Worm (Caenorhabditis elegans): ENCODE data around the gene fbxa-25.

Gene fbxa-25

DNA sequence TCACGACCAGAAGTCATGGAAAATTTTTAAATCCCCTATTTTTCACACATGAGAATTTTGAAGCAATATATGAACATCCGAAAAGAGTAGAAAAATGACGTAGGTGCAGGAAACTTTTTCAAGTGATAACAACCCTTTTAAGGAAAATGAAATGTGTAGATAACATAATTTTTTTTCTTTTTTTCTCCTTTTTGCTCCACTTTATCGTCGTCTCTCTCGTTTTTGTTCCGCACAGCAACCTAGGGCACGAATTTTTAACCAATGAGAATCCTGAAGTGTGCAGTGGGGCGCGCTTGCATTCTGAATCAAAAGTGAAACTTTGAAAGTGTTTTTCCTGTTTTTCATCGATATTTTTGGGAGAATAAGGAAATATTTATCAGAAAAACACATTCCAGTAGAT is 43.5 kb upstream of the fbxa-25 start (continued):
- TF ChIP-seq fos-1 (tag; optimal IDR thresholded peaks at IDR 0.05) (no peak), lsy-2 (tag; optimal IDR thresholded peaks at IDR 0.05) (no peak), ctbp-1 (GFP tag; IDR thresholded peaks at IDR 0.05) (no peak), rbr-2 (tag; optimal IDR thresholded peaks at IDR 0.05) (no peak), Y48G9A.11 (GFP tag; IDR thresholded peaks at IDR 0.05) (no peak), nhr-28 (tag; optimal IDR thresholded peaks at IDR 0.05) (peak; percentile 71), saeg-2 (GFP tag; IDR thresholded peaks at IDR 0.05) (no peak), T20F7.1 (GFP tag; optimal IDR thresholded peaks at IDR 0.05) (peak; percentile 4), ZK337.2 (GFP tag; IDR thresholded peaks at IDR 0.05) (no peak), hlh-30 (tag; optimal IDR thresholded peaks at IDR 0.05; ENCODE audit: insufficient read depth) (no peak), ceh-62 (tag; optimal IDR thresholded peaks at IDR 0.05) (no peak), unc-62 (GFP tag; optimal IDR thresholded peaks at IDR 0.05 in 1 of 2) (no peak), unc-62 (tag; optimal IDR thresholded peaks at IDR 0.05) (no peak), cey-2 (tag; optimal IDR thresholded peaks at IDR 0.05; ENCODE audit: borderline replicate concordance, insufficient read depth) (no peak), F10B5.3 (tag; optimal IDR thresholded peaks at IDR 0.05) (no peak), daf-19 (GFP tag; conservative IDR thresholded peaks at IDR 0.05) (no peak), egl-27 (tag; optimal IDR thresholded peaks at IDR 0.05) (no peak), ceh-20 (GFP tag; IDR thresholded peaks at IDR 0.05) (no peak), nhr-41 (GFP tag; IDR thresholded peaks at IDR 0.05) (no peak), mdt-29 (GFP tag; IDR thresholded peaks at IDR 0.05) (no peak), snpc-4 (tag; optimal IDR thresholded peaks at IDR 0.05) (no peak), gei-8 (GFP tag; optimal IDR thresholded peaks at IDR 0.05) (no peak), Y5F2A.4 (GFP tag; optimal IDR thresholded peaks at IDR 0.05) (no peak), php-3 (GFP tag; IDR thresholded peaks at IDR 0.05) (peak; percentile 18; the same call in 1 of the 2 replicates), sdz-12 (GFP tag; optimal IDR thresholded peaks at IDR 0.05) (no peak), snpc-1.2 (GFP tag; IDR thresholded peaks at IDR 0.05) (no peak), mdl-1 (tag; optimal IDR thresholded peaks at IDR 0.05) (no peak), ztf-7 (tag; optimal IDR thresholded peaks at IDR 0.05) (no peak), F44E2.7 (GFP tag; IDR thresholded peaks at IDR 0.05) (no peak), nhr-42 (GFP tag; IDR thresholded peaks at IDR 0.05) (no peak), unc-130 (GFP tag; optimal IDR thresholded peaks at IDR 0.05) (no peak), ZK546.5 (tag; optimal IDR thresholded peaks at IDR 0.05) (no peak), hlh-11 (tag; optimal IDR thresholded peaks at IDR 0.05) (peak; percentile 73), nhr-111 (GFP tag; optimal IDR thresholded peaks at IDR 0.05) (no peak), ztf-11 (tag; optimal IDR thresholded peaks at IDR 0.05) (no peak), hmg-1.1 (GFP tag; IDR thresholded peaks at IDR 0.05) (no peak), jun-1 (tag; optimal IDR thresholded peaks at IDR 0.05) (no peak), T26A8.4 (GFP tag; IDR thresholded peaks at IDR 0.05) (no peak), ceh-44 (GFP tag; IDR thresholded peaks at IDR 0.05) (no peak), zip-2 (tag; optimal IDR thresholded peaks at IDR 0.05) (no peak), ceh-28 (tag; optimal IDR thresholded peaks at IDR 0.05) (no peak), aha-1 (tag) (no peak), arid-1 (GFP tag; conservative IDR thresholded peaks at IDR 0.05) (no peak), nhr-102 (tag; optimal IDR thresholded peaks at IDR 0.05) (peak; percentile 58), Y105C5A.15 (GFP tag; IDR thresholded peaks at IDR 0.05) (no peak), lin-13 (GFP tag; optimal IDR thresholded peaks at IDR 0.05) (no peak), F26F4.8 (GFP tag; conservative IDR thresholded peaks at IDR 0.05) (no peak), madf-5 (GFP tag; IDR thresholded peaks at IDR 0.05) (no peak), zfp-2 (tag; optimal IDR thresholded peaks at IDR 0.05) (no peak), fkh-10 (GFP tag; optimal IDR thresholded peaks at IDR 0.05) (no peak), pha-4 (GFP tag; IDR thresholded peaks at IDR 0.05) (no peak), pha-4 (tag; optimal IDR thresholded peaks at IDR 0.05) (no peak), lin-1 (GFP tag; IDR thresholded peaks at IDR 0.05) (0 out of 2 replicates have a peak, but pooled peaks have one; percentile 44)
